Fruit fly (Drosophila melanogaster) whole organism, wandering third instar larva: ENCODE results near the gene CG31861.

Experiments
- Abd-B ChIP-seq: fragments of >200 bp; optimal IDR thresholded peaks from 2 replicates; lab custom pipeline; 2017; ENCODE audit warnings: missing biosample characterization, missing genetic modification characterization
- CG32264 ChIP-seq: fragments of 200-800 bp; sonication (Bioruptor generic); optimal IDR thresholded peaks from 2 replicates; lab custom pipeline; 2016; ENCODE audit warnings: missing biosample characterization, missing genetic modification characterization
- CG9705 ChIP-seq: fragments of 200-800 bp; sonication (Bioruptor generic); optimal IDR thresholded peaks from 2 replicates; lab custom pipeline; 2018; ENCODE audit warnings: missing biosample characterization, mild to moderate bottlenecking, missing genetic modification characterization
- CrebA ChIP-seq: fragments of 200-800 bp; sonication (Bioruptor generic); optimal IDR thresholded peaks from 2 replicates; lab custom pipeline; 2016; ENCODE audit warnings: missing biosample characterization, mild to moderate bottlenecking, missing genetic modification characterization, borderline replicate concordance
- Hnf4 ChIP-seq: fragments of 200-800 bp; sonication (Bioruptor generic); optimal IDR thresholded peaks from 2 replicates; lab custom pipeline; 2016; ENCODE audit warnings: missing biosample characterization, mild to moderate bottlenecking, missing genetic modification characterization
- Hr83 ChIP-seq: fragments of 200-300 bp; sonication (Bioruptor generic); optimal IDR thresholded peaks from 2 replicates; lab custom pipeline; 2016; ENCODE audit warnings: missing biosample characterization, mild to moderate bottlenecking, missing genetic modification characterization, moderate library complexity; ENCODE audit not compliant: poor library complexity, severe bottlenecking
- Mio ChIP-seq: sonication (Bioruptor generic); optimal IDR thresholded peaks from 2 replicates; lab custom pipeline; 2016; ENCODE audit warnings: missing biosample characterization, missing genetic modification characterization
- Myc ChIP-seq: fragments of >200 bp; optimal IDR thresholded peaks from 2 replicates; lab custom pipeline; 2017
- N ChIP-seq: fragments of >200 bp; optimal IDR thresholded peaks from 2 replicates; lab custom pipeline; 2018; ENCODE audit warnings: missing biosample characterization, missing external identifiers, missing genetic modification characterization
- Rel ChIP-seq, 2 experiments: fragments of 200-800 bp; sonication (Bioruptor generic) in 1 of 2; optimal IDR thresholded peaks; 2 replicates in 1 of 2; 3 replicates in 1 of 2; lab custom pipeline; 2016 to 2019; ENCODE audit warnings: mild to moderate bottlenecking in 2 of 2, missing biosample characterization in 2 of 2, missing genetic modification characterization in 2 of 2, moderate library complexity in 1 of 2
- br ChIP-seq: fragments of 200-800 bp; sonication (Bioruptor generic); optimal IDR thresholded peaks from 2 replicates; lab custom pipeline; 2016; ENCODE audit warnings: missing biosample characterization, missing genetic modification characterization
- brk ChIP-seq: fragments of 200-800 bp; sonication (Bioruptor generic); optimal IDR thresholded peaks from 2 replicates; lab custom pipeline; 2016; ENCODE audit warnings: missing biosample characterization, mild to moderate bottlenecking, missing genetic modification characterization
- dl ChIP-seq, 2 experiments: fragments of 175-275, 200-275 bp in 1 of 2; fragments of 200-275 bp in 1 of 2; sonication (Bioruptor generic); optimal IDR thresholded peaks; lab custom pipeline; 2018; ENCODE audit warnings: mild to moderate bottlenecking in 2 of 2, missing biosample characterization in 2 of 2, missing genetic modification characterization in 2 of 2, moderate library complexity in 2 of 2; ENCODE audit not compliant: partially characterized antibody in 2 of 2, insufficient read depth in 1 of 2
- dmrt93B ChIP-seq: fragments of 200-800 bp; sonication (Bioruptor generic); optimal IDR thresholded peaks from 2 replicates; lab custom pipeline; 2018; ENCODE audit warnings: missing biosample characterization, mild to moderate bottlenecking, missing genetic modification characterization
- dsf ChIP-seq: sonication (Bioruptor generic); optimal IDR thresholded peaks from 2 replicates; lab custom pipeline; 2016; ENCODE audit warnings: missing biosample characterization, missing genetic modification characterization, borderline replicate concordance
- ey ChIP-seq: fragments of 200-800 bp; sonication (Bioruptor generic); optimal IDR thresholded peaks from 2 replicates; lab custom pipeline; 2016; ENCODE audit warnings: missing biosample characterization, missing genetic modification characterization
- foxo ChIP-seq, 2 experiments: fragments of 200-800 bp; sonication (Bioruptor generic); optimal IDR thresholded peaks; 2 replicates in 1 of 2; 3 replicates in 1 of 2; lab custom pipeline; 2016 to 2017; ENCODE audit warnings: missing biosample characterization in 2 of 2, missing genetic modification characterization in 2 of 2
- fru ChIP-seq: fragments of 200-800 bp; sonication (Bioruptor generic); optimal IDR thresholded peaks from 3 replicates; lab custom pipeline; 2016; ENCODE audit warnings: missing biosample characterization, mild to moderate bottlenecking, missing genetic modification characterization
- h ChIP-seq: fragments of 200-800 bp; sonication (Bioruptor generic); optimal IDR thresholded peaks from 3 replicates; lab custom pipeline; 2016; ENCODE audit warnings: missing biosample characterization, mild to moderate bottlenecking, missing genetic modification characterization
- lola ChIP-seq: fragments of >200 bp; optimal IDR thresholded peaks from 2 replicates; lab custom pipeline; 2017; ENCODE audit warnings: missing biosample characterization, missing genetic modification characterization
- pan ChIP-seq: fragments of >200 bp; optimal IDR thresholded peaks from 2 replicates; lab custom pipeline; 2017
- rgr ChIP-seq: fragments of 200-800 bp; sonication (Bioruptor generic); optimal IDR thresholded peaks from 3 replicates; lab custom pipeline; 2016; ENCODE audit warnings: missing biosample characterization, mild to moderate bottlenecking, missing genetic modification characterization
- sage ChIP-seq: fragments of 200-800 bp; sonication (Bioruptor generic); optimal IDR thresholded peaks from 2 replicates; lab custom pipeline; 2016; ENCODE audit warnings: missing biosample characterization, mild to moderate bottlenecking, missing genetic modification characterization
- tai ChIP-seq: sonication (Bioruptor generic); optimal IDR thresholded peaks from 2 replicates; lab custom pipeline; 2016; ENCODE audit warnings: missing biosample characterization, missing genetic modification characterization
- usp ChIP-seq: fragments of >200 bp; optimal IDR thresholded peaks from 2 replicates; lab custom pipeline; 2017; ENCODE audit warnings: missing biosample characterization, missing genetic modification characterization

The CG31861 gene

DNA sequence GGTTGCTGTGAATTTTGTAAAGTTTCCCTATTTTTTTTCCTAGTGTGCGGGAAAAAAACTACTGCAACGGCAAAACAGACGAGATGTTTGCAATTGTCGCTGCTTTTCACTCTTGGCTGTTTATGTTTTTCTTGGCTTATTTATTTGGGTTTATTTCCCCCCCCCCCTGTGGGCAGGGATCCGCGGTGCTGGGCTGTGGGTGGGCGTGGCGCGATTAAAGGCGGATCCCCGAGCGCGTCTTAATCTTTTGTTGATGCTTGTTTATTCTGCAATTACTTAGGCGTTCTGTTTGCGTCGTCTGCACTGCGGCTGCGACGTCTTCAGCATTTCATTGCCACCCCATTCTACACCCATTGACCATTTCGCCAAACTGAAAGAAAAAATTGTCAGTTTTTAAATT is 33.3 kb downstream of the CG31861 start:
- TF ChIP-seq Myc (lab: Kevin White, UChicago) (no peak), CG9705 (GFP tag; lab: Kevin White, UChicago) (no peak), brk (GFP tag; lab: Kevin White, UChicago) (no peak), N (GFP tag; lab: Kevin White, UChicago) (no peak), lola (GFP tag; lab: Kevin White, UChicago) (no peak), sage (GFP tag; lab: Kevin White, UChicago) (no peak), pan (lab: Kevin White, UChicago) (no peak), foxo (GFP tag; optimal IDR thresholded peaks at IDR 0.05; lab: Kevin White, UChicago) (no peak), CrebA (GFP tag; lab: Kevin White, UChicago) (no peak)
- TF ChIP-seq, all 38 proteins: peak for 0

DNA sequence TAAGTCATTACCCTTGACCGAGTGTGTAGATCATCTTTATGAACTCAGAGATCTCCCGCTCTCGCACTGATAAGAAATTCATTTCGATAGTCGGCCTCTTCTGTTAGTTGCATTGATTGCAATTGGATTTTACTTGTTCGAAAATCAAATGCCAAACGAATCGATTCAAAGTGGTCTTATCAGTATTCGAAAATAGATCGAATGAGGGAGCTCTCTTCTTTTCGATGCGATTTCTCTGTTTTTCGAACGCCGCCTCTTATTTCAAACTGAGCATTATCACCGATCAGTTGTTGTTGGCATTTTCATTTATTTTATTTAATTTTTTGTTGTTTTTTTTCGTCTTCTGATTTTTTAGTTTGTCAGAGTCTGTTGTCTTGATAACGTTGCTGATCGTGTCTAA is 39.4 kb downstream of the CG31861 start:
- TF ChIP-seq lola (GFP tag; lab: Kevin White, UChicago) (no peak), foxo (GFP tag; optimal IDR thresholded peaks at IDR 0.05; lab: Kevin White, UChicago) (no peak), tai (GFP tag; lab: Kevin White, UChicago) (no peak)
- TF ChIP-seq, all 38 proteins: peak for 0

DNA sequence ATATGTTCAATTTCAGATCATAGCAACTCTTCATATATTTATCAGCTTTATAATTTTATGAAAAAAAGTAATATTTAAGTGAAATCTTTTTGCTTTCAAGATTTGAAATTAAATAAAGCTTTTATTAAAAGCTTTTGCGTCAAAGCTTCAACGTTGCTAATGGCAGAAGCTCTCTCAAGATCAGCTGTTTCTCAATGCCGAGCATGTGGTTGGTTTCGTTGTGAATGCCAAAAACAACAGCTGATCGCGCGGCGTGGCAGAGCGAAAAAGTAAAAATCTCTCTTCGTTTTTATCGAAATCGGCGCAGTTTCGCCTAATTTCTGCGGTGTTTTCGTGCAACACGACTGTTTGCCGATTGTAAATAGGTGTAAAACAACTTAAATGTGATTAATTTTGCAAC is 46.0 kb downstream of the CG31861 start, which contains the start of gene CG31759:
Gene CG31759, plus strand, starts transcription at position 161 of the 400 bp plus-strand sequence.
- no peak for TF ChIP-seq foxo (GFP tag; optimal IDR thresholded peaks at IDR 0.05; lab: Kevin White, UChicago)
- TF ChIP-seq Hr83 = no peak
- TF ChIP-seq h = no peak
- TF ChIP-seq CG32264 (GFP tag; lab: Kevin White, UChicago) = no peak
- no peak for TF ChIP-seq CrebA (GFP tag; lab: Kevin White, UChicago)
- no peak for TF ChIP-seq Abd-B (GFP tag; lab: Kevin White, UChicago)
- TF ChIP-seq Mio (GFP tag; lab: Kevin White, UChicago) = no peak
- no peak for TF ChIP-seq Myc (lab: Kevin White, UChicago)
- TF ChIP-seq fru (GFP tag; lab: Kevin White, UChicago) = no peak
- no peak for TF ChIP-seq br (GFP tag; lab: Kevin White, UChicago)
- no peak for TF ChIP-seq dsf (GFP tag; lab: Kevin White, UChicago)
- TF ChIP-seq rgr (GFP tag; lab: Kevin White, UChicago) = no peak
- no peak for TF ChIP-seq dl (GFP tag; optimal IDR thresholded peaks at IDR 0.05; lab: Kevin White, UChicago; ENCODE audit: insufficient read depth in 1 of 2, partially characterized antibody in 2 of 2)
- TF ChIP-seq Hnf4 = no peak
- TF ChIP-seq N (GFP tag; lab: Kevin White, UChicago) = no peak
- no peak for TF ChIP-seq dmrt93B (GFP tag; lab: Kevin White, UChicago)
- TF ChIP-seq Rel (GFP tag; optimal IDR thresholded peaks at IDR 0.05; lab: Kevin White, UChicago) = no peak
- no peak for TF ChIP-seq Rel (tag; optimal IDR thresholded peaks at IDR 0.05; lab: Kevin White, UChicago)
- TF ChIP-seq ey (GFP tag; lab: Kevin White, UChicago) = no peak
- TF ChIP-seq usp = no peak
- TF ChIP-seq, all 38 proteins: peak for 0
